Worm (Caenorhabditis elegans) whole organism, L2 larva: ENCODE measurements around the gene mep-1.

Experiments
- C34F6.9 ChIP-seq: fragments of 150-350 bp; optimal IDR thresholded peaks from 2 replicates; lab custom pipeline; 2014; ENCODE audit warnings: missing biosample characterization, missing genetic modification characterization
- F13H6.1 ChIP-seq: sonication (generic microtip); optimal IDR thresholded peaks from 2 replicates; lab custom pipeline; 2016; ENCODE audit warnings: missing genetic modification characterization, missing compliant biosample characterization
- R02D3.7 ChIP-seq: fragments of 150-350 bp; optimal IDR thresholded peaks from 2 replicates; lab custom pipeline; 2014; ENCODE audit warnings: missing biosample characterization, missing genetic modification characterization
- Y55F3AM.14 ChIP-seq: fragments of 200-800 bp; sonication (Bioruptor generic); optimal IDR thresholded peaks from 2 replicates; lab custom pipeline; 2018; ENCODE audit warnings: mild to moderate bottlenecking, missing genetic modification characterization, missing compliant biosample characterization
- ZK546.5 ChIP-seq: sonication (generic microtip); optimal IDR thresholded peaks from 2 replicates; lab custom pipeline; 2017; ENCODE audit warnings: missing biosample characterization, missing genetic modification characterization
- alr-1 ChIP-seq: fragments of 150-350 bp; optimal IDR thresholded peaks from 2 replicates; lab custom pipeline; 2014; ENCODE audit warnings: missing biosample characterization, missing genetic modification characterization
- aly-2 ChIP-seq: fragments of 150-350 bp; optimal IDR thresholded peaks from 2 replicates; lab custom pipeline; 2014; ENCODE audit warnings: missing biosample characterization, missing genetic modification characterization
- ama-1 ChIP-seq: fragments of 150-350 bp; optimal IDR thresholded peaks from 2 replicates; lab custom pipeline; 2018; ENCODE audit warnings: inconsistent platforms
- blmp-1 ChIP-seq: sonication (generic microtip); optimal IDR thresholded peaks from 2 replicates; lab custom pipeline; 2017; ENCODE audit warnings: missing genetic modification characterization, mild to moderate bottlenecking, missing compliant biosample characterization, antibody characterized with exemption, moderate library complexity; ENCODE audit not compliant: insufficient read depth
- ceh-16 ChIP-seq: fragments of 150-350 bp; optimal IDR thresholded peaks from 2 replicates; lab custom pipeline; 2014; ENCODE audit warnings: missing biosample characterization, missing genetic modification characterization
- ceh-82 ChIP-seq: fragments of 150-350 bp; optimal IDR thresholded peaks from 2 replicates; lab custom pipeline; 2014; ENCODE audit warnings: missing biosample characterization, missing genetic modification characterization
- crh-2 ChIP-seq: sonication (generic microtip); optimal IDR thresholded peaks from 2 replicates; lab custom pipeline; 2017; ENCODE audit warnings: missing biosample characterization, missing genetic modification characterization
- dmd-4 ChIP-seq: sonication (generic microtip); optimal IDR thresholded peaks from 2 replicates; lab custom pipeline; 2017; ENCODE audit warnings: missing biosample characterization, missing genetic modification characterization
- egl-27 ChIP-seq: sonication (generic microtip); optimal IDR thresholded peaks from 3 replicates; lab custom pipeline; 2017; ENCODE audit warnings: missing biosample characterization, missing genetic modification reagents, missing genetic modification characterization
- elt-1 ChIP-seq: fragments of 150-350 bp; optimal IDR thresholded peaks from 2 replicates; lab custom pipeline; 2014; ENCODE audit warnings: missing biosample characterization, missing genetic modification characterization
- elt-3 ChIP-seq: sonication (generic microtip); optimal IDR thresholded peaks from 2 replicates; lab custom pipeline; 2017; ENCODE audit warnings: missing biosample characterization, missing genetic modification characterization
- fos-1 ChIP-seq: fragments of 150-350 bp; optimal IDR thresholded peaks from 2 replicates; lab custom pipeline; 2014; ENCODE audit warnings: missing biosample characterization, missing genetic modification characterization
- gmeb-1 ChIP-seq: fragments of 150-350 bp; optimal IDR thresholded peaks from 2 replicates; lab custom pipeline; 2014; ENCODE audit warnings: missing biosample characterization, missing genetic modification characterization
- lin-11 ChIP-seq: fragments of 150-350 bp; sonication (generic microtip); optimal IDR thresholded peaks from 2 replicates; lab custom pipeline; 2014; ENCODE audit warnings: missing biosample characterization, missing genetic modification characterization, inconsistent platforms, mixed read lengths
- lin-13 ChIP-seq: fragments of 150-350 bp; optimal IDR thresholded peaks from 2 replicates; lab custom pipeline; 2014; ENCODE audit warnings: missing biosample characterization, missing genetic modification reagents, missing genetic modification characterization
- lin-39 ChIP-seq: fragments of 150-350 bp; optimal IDR thresholded peaks from 2 replicates; lab custom pipeline; 2014; ENCODE audit warnings: missing biosample characterization, missing genetic modification reagents, missing genetic modification characterization
- lsy-2 ChIP-seq, 2 experiments: fragments of 150-350 bp in 1 of 2; sonication (generic microtip) in 1 of 2; optimal IDR thresholded peaks; 2 replicates each; lab custom pipeline; 2014 to 2017; ENCODE audit warnings: missing biosample characterization in 2 of 2, missing genetic modification characterization in 2 of 2
- mab-5 ChIP-seq: fragments of 150-350 bp; optimal IDR thresholded peaks from 2 replicates; lab custom pipeline; 2014; ENCODE audit warnings: missing biosample characterization, missing genetic modification characterization
- mbf-1 ChIP-seq: sonication (generic microtip); optimal IDR thresholded peaks from 2 replicates; lab custom pipeline; 2017; ENCODE audit warnings: missing biosample characterization, missing genetic modification characterization
- mdl-1 ChIP-seq, 2 experiments: fragments of 150-350 bp in 1 of 2; sonication (generic microtip) in 1 of 2; optimal IDR thresholded peaks; 2 replicates each; lab custom pipeline; 2017; ENCODE audit warnings: missing biosample characterization in 2 of 2, missing genetic modification characterization in 2 of 2
- nhr-10 ChIP-seq: sonication (generic microtip); optimal IDR thresholded peaks from 2 replicates; lab custom pipeline; 2017; ENCODE audit warnings: missing biosample characterization, missing genetic modification characterization
- nhr-11 ChIP-seq: fragments of 150-350 bp; optimal IDR thresholded peaks from 2 replicates; lab custom pipeline; 2014; ENCODE audit warnings: missing biosample characterization, missing genetic modification characterization
- nhr-12 ChIP-seq: fragments of 150-350 bp; optimal IDR thresholded peaks from 2 replicates; lab custom pipeline; 2014; ENCODE audit warnings: missing biosample characterization, missing genetic modification characterization
- nhr-129 ChIP-seq: fragments of 150-350 bp; optimal IDR thresholded peaks from 2 replicates; lab custom pipeline; 2014; ENCODE audit warnings: missing biosample characterization, missing genetic modification characterization
- nhr-21 ChIP-seq: fragments of 150-350 bp; optimal IDR thresholded peaks from 2 replicates; lab custom pipeline; 2014; ENCODE audit warnings: missing biosample characterization, missing genetic modification characterization
- nhr-23 ChIP-seq: fragments of 150-350 bp; optimal IDR thresholded peaks from 2 replicates; lab custom pipeline; 2014; ENCODE audit warnings: missing biosample characterization, missing genetic modification reagents, missing genetic modification characterization
- nhr-237 ChIP-seq: fragments of 150-350 bp; optimal IDR thresholded peaks from 2 replicates; lab custom pipeline; 2014; ENCODE audit warnings: missing biosample characterization, missing genetic modification characterization
- nhr-25 ChIP-seq: fragments of 150-350 bp; sonication (generic microtip); optimal IDR thresholded peaks from 3 replicates; lab custom pipeline; 2014; ENCODE audit warnings: missing biosample characterization, missing genetic modification characterization
- nhr-6 ChIP-seq: fragments of 150-350 bp; optimal IDR thresholded peaks from 2 replicates; lab custom pipeline; 2014; ENCODE audit warnings: missing biosample characterization, missing genetic modification characterization
- nhr-77 ChIP-seq: fragments of 150-350 bp; optimal IDR thresholded peaks from 2 replicates; lab custom pipeline; 2014; ENCODE audit warnings: missing biosample characterization, missing genetic modification characterization
- peb-1 ChIP-seq: fragments of 150-350 bp; optimal IDR thresholded peaks from 2 replicates; lab custom pipeline; 2014; ENCODE audit warnings: missing biosample characterization, missing genetic modification characterization
- sem-4 ChIP-seq: fragments of 150-350 bp; optimal IDR thresholded peaks from 2 replicates; lab custom pipeline; 2014; ENCODE audit warnings: missing biosample characterization, missing genetic modification reagents, missing genetic modification characterization
- skn-1 ChIP-seq: sonication (generic microtip); optimal IDR thresholded peaks from 2 replicates; lab custom pipeline; 2017; ENCODE audit warnings: missing biosample characterization, missing genetic modification characterization
- sma-3 ChIP-seq: sonication (generic microtip); optimal IDR thresholded peaks from 2 replicates; lab custom pipeline; 2016; ENCODE audit warnings: missing genetic modification reagents, missing genetic modification characterization, missing compliant biosample characterization
- sma-9 ChIP-seq, 2 experiments: fragments of 150-350 bp in 1 of 2; sonication (generic microtip) in 1 of 2; optimal IDR thresholded peaks; 2 replicates each; lab custom pipeline; 2014 to 2016; ENCODE audit warnings: missing genetic modification characterization in 2 of 2, mild to moderate bottlenecking in 1 of 2, missing biosample characterization in 1 of 2, missing compliant biosample characterization in 1 of 2, missing genetic modification reagents in 1 of 2, moderate library complexity in 1 of 2
- snpc-4 ChIP-seq: fragments of 150-350 bp; optimal IDR thresholded peaks from 2 replicates; lab custom pipeline; 2014; ENCODE audit warnings: missing biosample characterization, missing genetic modification characterization
- unc-39 ChIP-seq: fragments of 150-350 bp; optimal IDR thresholded peaks from 2 replicates; lab custom pipeline; 2014; ENCODE audit warnings: missing biosample characterization, missing genetic modification characterization
- unc-55 ChIP-seq: fragments of 150-350 bp; sonication (generic microtip); optimal IDR thresholded peaks from 3 replicates; lab custom pipeline; 2014; ENCODE audit warnings: missing biosample characterization, missing genetic modification reagents, missing genetic modification characterization
- unc-62 ChIP-seq: fragments of 150-350 bp; optimal IDR thresholded peaks from 2 replicates; lab custom pipeline; 2014; ENCODE audit warnings: missing biosample characterization, missing genetic modification reagents, missing genetic modification characterization
- zag-1 ChIP-seq: fragments of 150-350 bp; optimal IDR thresholded peaks from 2 replicates; lab custom pipeline; 2014; ENCODE audit warnings: missing biosample characterization, missing genetic modification characterization
- ztf-1 ChIP-seq: fragments of 200-800 bp; sonication (Bioruptor generic); conservative IDR thresholded peaks from 2 replicates; pipeline ENCODE4 v1.3.6; 2022; ENCODE audit warnings: missing genetic modification characterization, missing compliant biosample characterization
- ztf-11 ChIP-seq: sonication (generic microtip); optimal IDR thresholded peaks from 2 replicates; lab custom pipeline; 2017; ENCODE audit warnings: missing biosample characterization, missing genetic modification characterization
- ztf-4 ChIP-seq: fragments of 150-350 bp; optimal IDR thresholded peaks from 2 replicates; lab custom pipeline; 2014; ENCODE audit warnings: missing biosample characterization, missing genetic modification characterization

Gene mep-1

ce11 chrIV:11524241-11524692 lies at the start of gene mep-1:
Gene mep-1 (plus strand): TSS chrIV:11524642.
- TF ChIP-seq ztf-4 (tag; lab: Kevin White, UChicago) (peak; percentile 13), ceh-16 (tag; lab: Kevin White, UChicago) (no peak), crh-2 (tag; lab: Kevin White, UChicago) (peak; percentile 57), lin-11 (peak; percentile 74), sem-4 (tag; lab: Kevin White, UChicago) (peak; percentile 74), peb-1 (no peak), fos-1 (no peak), nhr-6 (tag; lab: Kevin White, UChicago) (no peak), nhr-11 (tag; lab: Kevin White, UChicago) (no peak), nhr-77 (no peak), nhr-129 (tag; lab: Kevin White, UChicago) (peak; percentile 82), elt-1 (tag; lab: Kevin White, UChicago) (no peak), nhr-21 (tag; lab: Kevin White, UChicago) (peak; percentile 30), unc-62 (GFP tag; lab: Kevin White, UChicago) (no peak), alr-1 (no peak), C34F6.9 (tag; lab: Kevin White, UChicago) (peak; percentile 77), nhr-237 (tag; lab: Kevin White, UChicago) (no peak), nhr-12 (tag; lab: Kevin White, UChicago) (no peak), blmp-1 (no peak), lin-13 (GFP tag; lab: Kevin White, UChicago) (peak; percentile 73), dmd-4 (no peak), nhr-25 (peak; percentile 18), ztf-1 (GFP tag; lab: Robert Waterston, UW) (no peak), sma-9 (GFP tag; optimal IDR thresholded peaks at IDR 0.05; lab: Kevin White, UChicago) (peak; percentile 37), sma-9 (tag; optimal IDR thresholded peaks at IDR 0.05; lab: Kevin White, UChicago) (no peak), nhr-10 (tag; lab: Kevin White, UChicago) (no peak), elt-3 (no peak), snpc-4 (tag; lab: Kevin White, UChicago) (peak; percentile 69), nhr-23 (tag; lab: Kevin White, UChicago) (no peak), mab-5 (tag; lab: Kevin White, UChicago) (peak; percentile 53), unc-39 (tag; lab: Kevin White, UChicago) (no peak), lsy-2 (tag; optimal IDR thresholded peaks at IDR 0.05; lab: Kevin White, UChicago) (peak; percentile 27 to 75), Y55F3AM.14 (no peak), lin-39 (no peak), unc-55 (GFP tag; lab: Kevin White, UChicago) (peak; percentile 80), zag-1 (tag; lab: Kevin White, UChicago) (peak; percentile 67), aly-2 (no peak), mdl-1 (tag; optimal IDR thresholded peaks at IDR 0.05; lab: Kevin White, UChicago) (peak in 1 of 2 experiments; percentile 29), ZK546.5 (tag; lab: Kevin White, UChicago) (no peak), skn-1 (no peak), ama-1 (lab: Kevin White, UChicago) (peak; percentile 26), gmeb-1 (tag; lab: Kevin White, UChicago) (no peak), R02D3.7 (tag; lab: Kevin White, UChicago) (no peak), mbf-1 (tag; lab: Kevin White, UChicago) (no peak), F13H6.1 (tag; lab: Kevin White, UChicago) (peak; percentile 64), egl-27 (tag; lab: Kevin White, UChicago) (peak; percentile 1), ceh-82 (tag; lab: Kevin White, UChicago) (peak; percentile 61), sma-3 (peak; percentile 8), ztf-11 (tag; lab: Kevin White, UChicago) (no peak)
